Fruit fly (Drosophila melanogaster): Measurements from ENCODE around the gene P5cr.

Gene P5cr

DNA sequence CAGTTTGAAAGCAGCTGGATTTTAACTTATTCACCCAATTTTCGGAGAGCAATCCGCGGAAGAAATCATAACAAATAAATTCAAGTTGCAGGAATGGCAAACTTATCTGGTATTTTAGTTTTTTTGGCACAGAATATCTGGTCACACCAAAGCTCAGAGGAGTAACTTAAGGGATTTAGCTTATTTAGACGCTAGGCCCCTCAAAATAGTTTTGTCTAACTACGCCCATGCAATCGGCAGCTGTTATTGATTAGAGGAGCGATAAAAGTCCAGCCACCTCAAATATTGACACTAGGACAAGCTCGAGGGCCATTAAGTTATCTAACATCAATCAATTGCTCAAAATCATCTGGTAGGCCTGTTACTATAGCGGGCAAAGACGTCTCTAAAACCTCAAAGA lies at the start of gene P5cr, which contains the start of gene GatA:
Gene P5cr (plus strand): TSS at position 174 of the 400 bp plus-strand sequence.
Gene GatA (minus strand): TSS at position 100 of the 400 bp plus-strand sequence.
- no peak for TF ChIP-seq CG8478 (optimal IDR thresholded peaks at IDR 0.05)
- no peak for TF ChIP-seq CTCF (optimal IDR thresholded peaks at IDR 0.05)

- TF ChIP-seq CTCF (optimal IDR thresholded peaks at IDR 0.05): no peak
- no peak for TF ChIP-seq CG8478 (optimal IDR thresholded peaks at IDR 0.05)
Observed at dm6 chr3R:18980863-18981536, 47.7 kb upstream of the P5cr start, which contains the start of the genes dnk and Smu1. Gene dnk (plus strand): TSS chr3R:18980995. Gene Smu1 (minus strand): TSS chr3R:18981324.

dm6 chr3R:18983614-18984185 lies 45.0 kb upstream of the P5cr start, which contains the start of the genes snRNP-U1-C and gukh:
Gene snRNP-U1-C (minus strand): TSS chr3R:18983650.
Gene gukh (plus strand): TSS chr3R:18984025.
- TF ChIP-seq CG8478 (optimal IDR thresholded peaks at IDR 0.05) (no peak), CTCF (optimal IDR thresholded peaks at IDR 0.05) (peak; percentile 74 to 79)

DNA sequence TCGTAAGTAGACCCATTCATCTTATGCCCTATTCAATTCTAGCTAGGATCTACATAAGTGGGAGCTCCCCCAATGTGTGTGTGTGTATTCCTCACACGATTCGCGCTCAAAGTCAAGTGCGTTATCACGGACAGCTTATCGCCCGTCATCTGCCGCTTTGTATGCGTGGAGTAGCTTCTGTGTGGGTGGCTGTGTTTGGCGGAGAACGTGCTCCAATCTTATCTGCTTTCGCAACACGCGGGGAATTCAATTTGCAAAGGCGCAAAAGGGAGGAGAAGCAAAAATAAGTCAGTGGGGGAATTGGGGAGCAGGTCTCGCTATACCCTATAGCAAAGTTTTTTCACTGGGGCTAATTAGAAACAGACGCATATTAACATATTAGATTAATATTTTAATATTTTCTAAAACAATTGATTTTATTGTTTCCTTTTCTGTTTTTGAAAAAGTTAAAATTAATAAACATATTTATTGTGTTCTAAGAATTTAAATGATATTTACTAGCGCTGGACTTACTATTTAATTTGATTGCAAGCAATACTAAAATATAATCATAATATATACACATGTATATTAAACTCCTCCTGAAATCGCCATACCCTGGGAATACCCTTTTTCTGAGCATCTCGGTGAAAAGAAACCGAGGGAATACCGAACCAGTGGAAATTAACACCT lies 43.5 kb upstream of the P5cr start:
- TF ChIP-seq CG8478 (optimal IDR thresholded peaks at IDR 0.05): no peak
- TF ChIP-seq CTCF (optimal IDR thresholded peaks at IDR 0.05): no peak

DNA sequence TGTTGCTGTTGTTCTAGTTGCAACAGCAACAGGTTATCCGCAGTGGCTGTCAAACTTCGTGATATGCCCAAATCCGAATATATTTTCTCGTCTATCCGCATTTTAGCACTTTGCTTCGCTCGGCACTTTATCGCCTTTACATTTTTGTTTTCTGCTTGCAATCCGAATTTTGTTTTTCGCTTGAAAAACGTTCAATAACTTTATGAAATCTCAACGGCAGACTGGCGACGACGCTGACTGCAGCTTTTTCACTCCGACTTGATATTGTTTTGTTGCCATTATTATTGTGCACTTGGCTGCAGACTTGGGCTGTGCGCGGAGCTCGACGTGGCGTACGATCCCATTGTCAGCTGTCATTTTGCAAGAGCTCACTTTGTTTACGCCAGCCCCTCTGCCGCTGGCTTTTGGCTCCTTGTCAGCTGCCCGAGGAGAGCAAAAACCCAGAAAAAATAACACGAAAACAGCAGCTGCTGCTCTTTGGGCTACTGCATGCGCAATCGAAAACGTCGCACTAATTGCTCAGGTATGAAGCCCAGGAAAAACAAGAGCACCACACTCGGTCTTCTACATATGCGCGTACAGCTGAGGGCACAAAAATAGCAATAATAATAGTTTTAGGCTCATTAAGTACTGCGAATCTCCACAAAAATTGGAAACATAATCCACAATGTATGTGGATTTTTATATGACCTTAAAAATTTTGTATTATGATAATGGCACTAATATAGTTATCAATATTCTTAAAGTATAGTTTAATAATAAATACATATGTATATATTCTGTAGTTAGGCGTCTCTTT lies 42.4 kb upstream of the P5cr start:
- TF ChIP-seq CG8478 (optimal IDR thresholded peaks at IDR 0.05) (no peak), CTCF (optimal IDR thresholded peaks at IDR 0.05) (no peak)

DNA sequence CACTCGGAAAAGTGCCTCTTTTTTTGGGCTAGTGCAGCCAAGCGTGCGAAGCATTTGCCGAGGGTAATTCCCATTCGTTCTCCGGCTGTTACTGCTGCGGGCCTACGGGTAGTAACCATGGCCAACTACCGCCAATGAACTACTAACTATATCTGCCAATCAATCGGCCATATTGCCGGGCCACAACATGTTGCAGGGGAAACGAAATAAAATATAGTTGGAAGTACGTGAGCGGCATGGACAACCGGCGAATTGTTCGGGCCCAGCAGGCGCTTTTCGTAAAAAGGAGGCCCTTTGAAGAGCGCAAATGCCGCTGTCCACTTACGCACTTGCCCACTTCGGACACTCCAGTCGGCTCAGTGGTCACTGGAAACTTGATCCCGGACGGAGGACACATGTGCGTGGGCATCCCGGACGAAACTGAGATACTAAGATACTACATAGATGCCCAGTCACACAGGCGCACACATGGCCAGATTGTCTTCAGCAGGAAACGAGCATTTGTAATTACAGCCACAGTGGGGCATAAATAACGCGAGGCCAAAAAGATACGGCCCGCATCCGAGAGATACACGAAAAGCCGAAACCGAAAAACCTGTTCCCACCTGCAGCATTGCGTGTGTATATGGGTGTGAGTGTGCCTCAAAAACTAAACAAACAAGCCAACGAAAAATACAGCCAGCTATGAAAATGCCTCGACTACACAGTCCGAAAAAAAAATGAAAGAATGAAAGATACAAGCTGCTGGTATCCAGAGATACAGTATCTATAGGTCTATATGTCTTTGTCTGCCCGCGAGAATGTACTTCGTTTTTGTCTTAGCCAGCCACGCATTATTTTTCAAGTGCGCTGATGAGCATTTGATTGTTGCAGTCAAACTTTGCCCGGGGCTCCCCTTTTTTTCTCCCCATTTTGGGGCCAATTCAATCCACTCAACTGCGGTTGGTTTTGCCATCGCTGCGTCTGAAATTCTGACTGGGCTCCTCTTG lies 41.0 kb upstream of the P5cr start:
- TF ChIP-seq CG8478 (optimal IDR thresholded peaks at IDR 0.05) (no peak), CTCF (optimal IDR thresholded peaks at IDR 0.05) (no peak)

DNA sequence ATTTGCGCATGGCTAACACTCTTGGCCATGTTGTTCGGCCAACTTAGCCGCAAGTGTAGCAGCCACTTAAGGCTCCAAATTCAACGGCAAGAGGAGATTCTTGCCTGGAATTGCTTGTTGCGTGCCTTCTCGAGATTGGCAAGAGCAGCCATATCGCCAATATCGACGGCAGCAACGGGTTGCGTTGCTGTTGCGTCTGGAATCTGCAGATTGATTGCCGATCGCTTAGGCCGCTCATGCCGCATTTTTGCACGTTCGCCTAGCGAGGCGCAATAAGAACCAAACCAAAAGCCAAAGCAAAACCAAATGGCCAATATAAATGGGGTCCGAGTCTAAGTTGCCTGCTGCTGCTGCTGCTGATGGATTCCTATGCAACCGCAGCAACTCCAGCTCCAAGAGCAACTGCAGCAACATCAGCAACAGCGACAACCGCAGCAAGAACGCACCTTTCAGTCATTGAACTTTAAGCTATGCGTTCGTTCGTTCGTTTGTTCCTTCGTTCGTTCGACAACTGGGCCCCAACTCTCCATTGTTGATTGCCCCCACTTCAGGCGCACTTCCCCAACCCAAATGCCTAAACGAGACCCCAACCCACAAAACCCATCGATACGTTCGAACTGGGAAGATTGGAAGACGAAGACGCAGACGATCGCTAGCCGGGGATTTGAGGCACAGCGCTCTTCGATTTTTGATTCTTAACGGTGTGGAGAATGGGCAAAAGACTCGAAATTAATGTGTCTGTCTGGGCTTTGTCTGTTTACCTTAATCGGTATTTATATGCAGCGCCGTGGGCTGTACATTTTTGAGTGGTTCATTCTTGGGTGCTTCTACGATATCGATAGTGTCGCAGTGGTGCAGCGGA lies 39.5 kb upstream of the P5cr start:
- TF ChIP-seq CTCF (optimal IDR thresholded peaks at IDR 0.05) (no peak), CG8478 (optimal IDR thresholded peaks at IDR 0.05) (no peak)

DNA sequence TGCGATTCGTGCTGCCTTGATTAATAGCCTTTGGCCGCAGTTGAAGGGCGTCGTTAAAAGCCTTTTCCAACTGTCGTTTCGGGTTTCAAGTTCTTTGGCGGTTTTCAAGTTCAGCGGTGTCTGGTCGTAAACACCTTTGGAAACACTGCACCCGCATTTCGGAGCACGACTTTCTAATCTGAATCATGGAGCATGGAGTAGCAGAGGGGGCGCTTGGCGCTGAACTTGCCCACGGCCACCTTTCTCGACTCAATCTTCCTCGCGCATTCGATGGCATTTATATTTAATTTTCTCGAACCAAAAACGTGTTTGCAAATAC lies 39.0 kb upstream of the P5cr start:
- TF ChIP-seq CTCF (optimal IDR thresholded peaks at IDR 0.05): no peak
- no peak for TF ChIP-seq CG8478 (optimal IDR thresholded peaks at IDR 0.05)

DNA sequence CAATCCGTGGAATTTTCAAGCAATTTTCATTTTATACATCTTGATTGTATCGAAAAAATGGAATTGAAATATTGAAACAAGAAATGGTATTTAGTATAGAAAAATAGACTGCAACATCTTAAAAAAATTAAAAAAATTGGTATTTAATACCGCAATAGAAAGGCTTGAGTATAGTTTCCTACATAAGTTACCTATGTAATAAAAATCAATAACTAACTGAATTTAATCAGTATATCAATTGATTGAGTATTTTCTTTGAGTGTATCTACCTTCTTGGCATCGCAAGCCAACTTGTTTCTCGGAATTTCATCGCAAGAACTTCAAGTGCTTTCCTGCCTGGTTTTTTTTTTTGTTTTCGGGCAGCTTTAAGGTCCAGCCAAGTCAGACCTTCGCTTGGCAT lies 38.2 kb upstream of the P5cr start:
- TF ChIP-seq CTCF (optimal IDR thresholded peaks at IDR 0.05) (no peak), CG8478 (optimal IDR thresholded peaks at IDR 0.05) (no peak)

DNA sequence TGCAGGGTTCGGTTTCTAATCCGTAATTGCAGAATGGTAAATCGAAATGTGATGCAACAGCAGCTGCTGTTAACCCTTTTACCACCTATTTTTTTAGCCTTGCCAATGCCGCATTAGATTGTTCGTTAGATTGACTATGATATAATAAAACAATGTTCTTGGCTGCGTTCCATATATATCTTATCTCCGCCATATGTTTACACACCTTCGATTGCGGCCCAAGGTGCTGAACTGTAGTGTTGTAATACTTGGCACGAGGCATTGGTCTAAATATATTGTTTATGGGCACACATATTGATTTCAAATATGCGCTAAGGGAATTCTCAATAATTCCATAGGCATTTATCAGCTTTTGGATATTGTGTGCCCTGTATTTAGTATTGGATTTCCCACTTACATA lies 37.0 kb upstream of the P5cr start:
- no peak for TF ChIP-seq CG8478 (optimal IDR thresholded peaks at IDR 0.05)
- no peak for TF ChIP-seq CTCF (optimal IDR thresholded peaks at IDR 0.05)

DNA sequence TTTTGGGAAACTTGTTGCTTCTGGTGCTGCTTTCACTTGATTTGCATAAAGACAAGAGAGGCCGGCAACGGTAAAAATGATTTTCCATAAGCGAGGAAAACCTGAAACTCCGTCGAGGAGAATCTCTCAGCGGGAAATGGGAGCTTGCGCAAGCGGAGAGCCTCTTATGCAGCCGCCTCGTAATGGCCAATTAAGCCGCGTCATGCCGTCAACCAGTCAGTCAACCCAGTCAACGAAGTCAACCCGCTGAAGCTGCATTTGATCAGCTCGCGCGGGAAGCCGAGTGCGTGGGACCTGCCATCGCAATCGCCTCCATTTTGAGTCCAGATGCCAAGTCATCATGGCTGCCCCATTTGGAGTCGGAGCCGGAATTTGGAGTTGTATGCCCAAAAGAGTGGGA lies 35.6 kb upstream of the P5cr start:
- no peak for TF ChIP-seq CTCF (optimal IDR thresholded peaks at IDR 0.05)
- no peak for TF ChIP-seq CG8478 (optimal IDR thresholded peaks at IDR 0.05)

- TF ChIP-seq CG8478 (optimal IDR thresholded peaks at IDR 0.05) (no peak), CTCF (optimal IDR thresholded peaks at IDR 0.05) (no peak)
Observed at dm6 chr3R:18995556-18996272, 33.0 kb upstream of the P5cr start.
